Fruit fly (Drosophila melanogaster) whole organism: Measurements from ENCODE around the gene smal.

Experiments
- CG8478 ChIP-seq: fragments of >200 bp; optimal IDR thresholded peaks from 2 replicates; lab custom pipeline; 2018; ENCODE audit warnings: inconsistent platforms
- Dll ChIP-seq: fragments of >200 bp; optimal IDR thresholded peaks from 2 replicates; lab custom pipeline; 2017
- pan ChIP-seq: fragments of >200 bp; optimal IDR thresholded peaks from 2 replicates; lab custom pipeline; 2017
- psq ChIP-seq: fragments of >200 bp; optimal IDR thresholded peaks from 2 replicates; lab custom pipeline; 2017
- usp ChIP-seq: fragments of >200 bp; optimal IDR thresholded peaks from 2 replicates; lab custom pipeline; 2017; ENCODE audit warnings: missing biosample characterization, missing genetic modification characterization, mixed read lengths

- TF ChIP-seq CG8478 (lab: Kevin White, UChicago): no peak
- no peak for TF ChIP-seq psq (lab: Kevin White, UChicago)
- no peak for TF ChIP-seq pan
- TF ChIP-seq usp (GFP tag; lab: Kevin White, UChicago): no peak
- TF ChIP-seq Dll (lab: Kevin White, UChicago): no peak
Measured at dm6 chr2L:6172996-6173395, 5.9 kb upstream of the smal start.
